Worm (Caenorhabditis elegans) whole organism, L2 larva: ENCODE measurements around the gene cyp-33A1.
A peak's percentile ranks its signal among the peaks of the same experiment; 100 is the strongest.

ENCODE experiments used
- C34F6.9 ChIP-seq: fragments of 150-350 bp; optimal IDR thresholded peaks from 2 replicates; lab custom pipeline; 2014; ENCODE audit warnings: missing biosample characterization, missing genetic modification characterization
- Y55F3AM.14 ChIP-seq: fragments of 200-800 bp; sonication (Bioruptor generic); optimal IDR thresholded peaks from 2 replicates; lab custom pipeline; 2018; ENCODE audit warnings: mild to moderate bottlenecking, missing genetic modification characterization, missing compliant biosample characterization
- ZK546.5 ChIP-seq: sonication (generic microtip); optimal IDR thresholded peaks from 2 replicates; lab custom pipeline; 2017; ENCODE audit warnings: missing biosample characterization, missing genetic modification characterization
- aly-2 ChIP-seq: fragments of 150-350 bp; optimal IDR thresholded peaks from 2 replicates; lab custom pipeline; 2014; ENCODE audit warnings: missing biosample characterization, missing genetic modification characterization
- ama-1 ChIP-seq: fragments of 150-350 bp; optimal IDR thresholded peaks from 2 replicates; lab custom pipeline; 2018; ENCODE audit warnings: inconsistent platforms
- blmp-1 ChIP-seq: sonication (generic microtip); optimal IDR thresholded peaks from 2 replicates; lab custom pipeline; 2017; ENCODE audit warnings: missing genetic modification characterization, mild to moderate bottlenecking, missing compliant biosample characterization, antibody characterized with exemption, moderate library complexity; ENCODE audit not compliant: insufficient read depth
- ceh-82 ChIP-seq: fragments of 150-350 bp; optimal IDR thresholded peaks from 2 replicates; lab custom pipeline; 2014; ENCODE audit warnings: missing biosample characterization, missing genetic modification characterization
- crh-2 ChIP-seq: sonication (generic microtip); optimal IDR thresholded peaks from 2 replicates; lab custom pipeline; 2017; ENCODE audit warnings: missing biosample characterization, missing genetic modification characterization
- egl-27 ChIP-seq: sonication (generic microtip); optimal IDR thresholded peaks from 3 replicates; lab custom pipeline; 2017; ENCODE audit warnings: missing biosample characterization, missing genetic modification reagents, missing genetic modification characterization
- elt-1 ChIP-seq: fragments of 150-350 bp; optimal IDR thresholded peaks from 2 replicates; lab custom pipeline; 2014; ENCODE audit warnings: missing biosample characterization, missing genetic modification characterization
- fos-1 ChIP-seq: fragments of 150-350 bp; optimal IDR thresholded peaks from 2 replicates; lab custom pipeline; 2014; ENCODE audit warnings: missing biosample characterization, missing genetic modification characterization
- lin-13 ChIP-seq: fragments of 150-350 bp; optimal IDR thresholded peaks from 2 replicates; lab custom pipeline; 2014; ENCODE audit warnings: missing biosample characterization, missing genetic modification reagents, missing genetic modification characterization
- lin-39 ChIP-seq: fragments of 150-350 bp; optimal IDR thresholded peaks from 2 replicates; lab custom pipeline; 2014; ENCODE audit warnings: missing biosample characterization, missing genetic modification reagents, missing genetic modification characterization
- lsy-2 ChIP-seq, 2 experiments: fragments of 150-350 bp in 1 of 2; sonication (generic microtip) in 1 of 2; optimal IDR thresholded peaks; 2 replicates each; lab custom pipeline; 2014 to 2017; ENCODE audit warnings: missing biosample characterization in 2 of 2, missing genetic modification characterization in 2 of 2
- mab-5 ChIP-seq: fragments of 150-350 bp; optimal IDR thresholded peaks from 2 replicates; lab custom pipeline; 2014; ENCODE audit warnings: missing biosample characterization, missing genetic modification characterization
- mdl-1 ChIP-seq, 2 experiments: fragments of 150-350 bp in 1 of 2; sonication (generic microtip) in 1 of 2; optimal IDR thresholded peaks; 2 replicates each; lab custom pipeline; 2017; ENCODE audit warnings: missing biosample characterization in 2 of 2, missing genetic modification characterization in 2 of 2
- nhr-11 ChIP-seq: fragments of 150-350 bp; optimal IDR thresholded peaks from 2 replicates; lab custom pipeline; 2014; ENCODE audit warnings: missing biosample characterization, missing genetic modification characterization
- nhr-23 ChIP-seq: fragments of 150-350 bp; optimal IDR thresholded peaks from 2 replicates; lab custom pipeline; 2014; ENCODE audit warnings: missing biosample characterization, missing genetic modification reagents, missing genetic modification characterization
- nhr-25 ChIP-seq: fragments of 150-350 bp; sonication (generic microtip); optimal IDR thresholded peaks from 3 replicates; lab custom pipeline; 2014; ENCODE audit warnings: missing biosample characterization, missing genetic modification characterization
- nhr-77 ChIP-seq: fragments of 150-350 bp; optimal IDR thresholded peaks from 2 replicates; lab custom pipeline; 2014; ENCODE audit warnings: missing biosample characterization, missing genetic modification characterization
- peb-1 ChIP-seq: fragments of 150-350 bp; optimal IDR thresholded peaks from 2 replicates; lab custom pipeline; 2014; ENCODE audit warnings: missing biosample characterization, missing genetic modification characterization
- skn-1 ChIP-seq: sonication (generic microtip); optimal IDR thresholded peaks from 2 replicates; lab custom pipeline; 2017; ENCODE audit warnings: missing biosample characterization, missing genetic modification characterization
- sma-9 ChIP-seq, 2 experiments: fragments of 150-350 bp in 1 of 2; sonication (generic microtip) in 1 of 2; optimal IDR thresholded peaks; 2 replicates each; lab custom pipeline; 2014 to 2016; ENCODE audit warnings: missing genetic modification characterization in 2 of 2, mild to moderate bottlenecking in 1 of 2, missing biosample characterization in 1 of 2, missing compliant biosample characterization in 1 of 2, missing genetic modification reagents in 1 of 2, moderate library complexity in 1 of 2
- snpc-4 ChIP-seq: fragments of 150-350 bp; optimal IDR thresholded peaks from 2 replicates; lab custom pipeline; 2014; ENCODE audit warnings: missing biosample characterization, missing genetic modification characterization
- unc-39 ChIP-seq: fragments of 150-350 bp; optimal IDR thresholded peaks from 2 replicates; lab custom pipeline; 2014; ENCODE audit warnings: missing biosample characterization, missing genetic modification characterization
- unc-55 ChIP-seq: fragments of 150-350 bp; sonication (generic microtip); optimal IDR thresholded peaks from 3 replicates; lab custom pipeline; 2014; ENCODE audit warnings: missing biosample characterization, missing genetic modification reagents, missing genetic modification characterization
- unc-62 ChIP-seq: fragments of 150-350 bp; optimal IDR thresholded peaks from 2 replicates; lab custom pipeline; 2014; ENCODE audit warnings: missing biosample characterization, missing genetic modification reagents, missing genetic modification characterization
- zag-1 ChIP-seq: fragments of 150-350 bp; optimal IDR thresholded peaks from 2 replicates; lab custom pipeline; 2014; ENCODE audit warnings: missing biosample characterization, missing genetic modification characterization
- ztf-1 ChIP-seq: fragments of 200-800 bp; sonication (Bioruptor generic); conservative IDR thresholded peaks from 2 replicates; pipeline ENCODE4 v1.3.6; 2022; ENCODE audit warnings: missing genetic modification characterization, missing compliant biosample characterization
- ztf-11 ChIP-seq: sonication (generic microtip); optimal IDR thresholded peaks from 2 replicates; lab custom pipeline; 2017; ENCODE audit warnings: missing biosample characterization, missing genetic modification characterization
- ztf-4 ChIP-seq: fragments of 150-350 bp; optimal IDR thresholded peaks from 2 replicates; lab custom pipeline; 2014; ENCODE audit warnings: missing biosample characterization, missing genetic modification characterization

Gene cyp-33A1

ce11 chrV:7690637-7691036 is 9.4 kb upstream of the cyp-33A1 start:
- TF ChIP-seq snpc-4 (tag; lab: Kevin White, UChicago): no peak
- no peak for TF ChIP-seq lin-39 (tag; lab: Kevin White, UChicago)
- TF ChIP-seq peb-1: no peak
- no peak for TF ChIP-seq crh-2
- no peak for TF ChIP-seq zag-1 (tag; lab: Kevin White, UChicago)
- TF ChIP-seq ztf-4 (tag; lab: Kevin White, UChicago): no peak
- no peak for TF ChIP-seq mab-5 (tag; lab: Kevin White, UChicago)
- TF ChIP-seq Y55F3AM.14 (GFP tag; lab: Kevin White, UChicago): no peak
- no peak for TF ChIP-seq unc-55 (GFP tag; lab: Kevin White, UChicago)
- no peak for TF ChIP-seq ztf-1 (GFP tag; lab: Robert Waterston, UW)
- TF ChIP-seq aly-2 (tag; lab: Kevin White, UChicago): no peak
- no peak for TF ChIP-seq lsy-2 (tag; optimal IDR thresholded peaks at IDR 0.05; lab: Kevin White, UChicago)
- TF ChIP-seq elt-1: no peak
- TF ChIP-seq, all 48 proteins: peak for 0

- TF ChIP-seq unc-55 (GFP tag; lab: Kevin White, UChicago) (no peak), skn-1 (tag; lab: Kevin White, UChicago) (no peak), lin-13 (no peak), sma-9 (GFP tag; optimal IDR thresholded peaks at IDR 0.05; lab: Kevin White, UChicago) (no peak), sma-9 (tag; optimal IDR thresholded peaks at IDR 0.05; lab: Kevin White, UChicago) (no peak), blmp-1 (tag; lab: Kevin White, UChicago) (no peak), ztf-11 (no peak), lsy-2 (tag; optimal IDR thresholded peaks at IDR 0.05; lab: Kevin White, UChicago) (no peak), unc-39 (tag; lab: Kevin White, UChicago) (no peak), lin-39 (tag; lab: Kevin White, UChicago) (no peak), zag-1 (tag; lab: Kevin White, UChicago) (no peak), mdl-1 (tag; optimal IDR thresholded peaks at IDR 0.05; lab: Kevin White, UChicago) (no peak), nhr-23 (no peak), C34F6.9 (tag; lab: Kevin White, UChicago) (no peak), ztf-4 (tag; lab: Kevin White, UChicago) (no peak)
These were observed 8.6 kb upstream of the cyp-33A1 start, which contains the start of gene C12D5.9 for ce11 chrV:7689888-7690287. Gene C12D5.9 (minus strand): TSS chrV:7689988.

ce11 chrV:7686189-7686588 is 4.9 kb upstream of the cyp-33A1 start, which contains the start of the genes nhr-94 and nhr-152:
Gene nhr-94 (minus strand): TSS chrV:7686335.
Gene nhr-152 (plus strand): TSS chrV:7686350.
- no peak for TF ChIP-seq snpc-4 (tag; lab: Kevin White, UChicago)
- TF ChIP-seq nhr-11 (tag; lab: Kevin White, UChicago): no peak
- peak; percentile 77 for TF ChIP-seq nhr-25 (tag; lab: Kevin White, UChicago)
- TF ChIP-seq sma-9 (GFP tag; optimal IDR thresholded peaks at IDR 0.05; lab: Kevin White, UChicago): peak; percentile 82
- no peak for TF ChIP-seq sma-9 (tag; optimal IDR thresholded peaks at IDR 0.05; lab: Kevin White, UChicago)
- peak; percentile 11 for TF ChIP-seq elt-1
- no peak for TF ChIP-seq mdl-1 (tag; optimal IDR thresholded peaks at IDR 0.05; lab: Kevin White, UChicago)
- TF ChIP-seq nhr-77 (tag; lab: Kevin White, UChicago): no peak
- no peak for TF ChIP-seq ZK546.5 (tag; lab: Kevin White, UChicago)
- no peak for TF ChIP-seq egl-27 (tag; lab: Kevin White, UChicago)
- TF ChIP-seq fos-1 (tag; lab: Kevin White, UChicago): peak; percentile 6
- no peak for TF ChIP-seq blmp-1 (tag; lab: Kevin White, UChicago)
- TF ChIP-seq lin-39 (tag; lab: Kevin White, UChicago): no peak

ce11 chrV:7683907-7684655 is 2.8 kb upstream of the cyp-33A1 start, which contains the start of gene sre-11:
Gene sre-11 (minus strand): TSS chrV:7683957.
- TF ChIP-seq ama-1 (lab: Kevin White, UChicago) (no peak), nhr-25 (tag; lab: Kevin White, UChicago) (no peak), unc-62 (no peak), zag-1 (tag; lab: Kevin White, UChicago) (no peak), aly-2 (tag; lab: Kevin White, UChicago) (no peak), blmp-1 (tag; lab: Kevin White, UChicago) (no peak), ZK546.5 (tag; lab: Kevin White, UChicago) (no peak), ceh-82 (tag; lab: Kevin White, UChicago) (no peak), egl-27 (tag; lab: Kevin White, UChicago) (no peak), lsy-2 (tag; optimal IDR thresholded peaks at IDR 0.05; lab: Kevin White, UChicago) (no peak), snpc-4 (tag; lab: Kevin White, UChicago) (no peak)
